Fruit fly (Drosophila melanogaster) whole organism, prepupa: ENCODE data around the gene CG7766.

Experiments used
- CG11762 ChIP-seq: fragments of 200-800 bp; sonication (Bioruptor generic); optimal IDR thresholded peaks from 3 replicates; lab custom pipeline; 2016; ENCODE audit warnings: missing biosample characterization, missing genetic modification characterization; ENCODE audit not compliant: insufficient read depth
- CG11902 ChIP-seq: fragments of 200-800 bp; sonication (Bioruptor generic); optimal IDR thresholded peaks from 3 replicates; lab custom pipeline; 2016; ENCODE audit warnings: missing biosample characterization, missing genetic modification characterization
- CG15336 ChIP-seq: fragments of 200-800 bp; sonication (Bioruptor generic); IDR thresholded peaks from 2 replicates; pipeline ENCODE4 v1.3.6; 2022; ENCODE audit warnings: missing biosample characterization, missing genetic modification characterization
- CG1621 ChIP-seq: fragments of 200-800 bp; sonication (Bioruptor generic); optimal IDR thresholded peaks from 3 replicates; lab custom pipeline; 2018; ENCODE audit warnings: missing biosample characterization, mild to moderate bottlenecking, missing genetic modification characterization
- CG16779 ChIP-seq: fragments of 200-800 bp; sonication (Bioruptor generic); optimal IDR thresholded peaks from 3 replicates; lab custom pipeline; 2017; ENCODE audit warnings: missing biosample characterization, mild to moderate bottlenecking, missing genetic modification characterization
- CG3032 ChIP-seq: fragments of 200-800 bp; optimal IDR thresholded peaks from 2 replicates; lab custom pipeline; 2019; ENCODE audit warnings: missing biosample characterization, mild to moderate bottlenecking, missing genetic modification characterization, moderate library complexity
- CG32006 ChIP-seq: fragments of 200-800 bp; sonication (Bioruptor generic); optimal IDR thresholded peaks from 3 replicates; lab custom pipeline; 2017; ENCODE audit warnings: missing biosample characterization, mild to moderate bottlenecking, missing genetic modification characterization
- CG3919 ChIP-seq: fragments of 200-800 bp; sonication (Bioruptor generic); optimal IDR thresholded peaks from 3 replicates; lab custom pipeline; 2016; ENCODE audit warnings: missing biosample characterization, missing genetic modification characterization
- CG4318 ChIP-seq: fragments of 200-800 bp; sonication (Bioruptor generic); optimal IDR thresholded peaks from 3 replicates; lab custom pipeline; 2017; ENCODE audit warnings: missing biosample characterization, mild to moderate bottlenecking, missing genetic modification characterization
- CG6163 ChIP-seq: fragments of 200-800 bp; sonication (Bioruptor generic); IDR thresholded peaks from 3 replicates; pipeline ENCODE4 v1.3.6; 2022; ENCODE audit warnings: missing biosample characterization, missing genetic modification characterization
- CG6276 ChIP-seq: fragments of 200-800 bp; sonication (Bioruptor generic); optimal IDR thresholded peaks from 2 replicates; lab custom pipeline; 2017; ENCODE audit warnings: missing biosample characterization, mild to moderate bottlenecking, missing genetic modification characterization
- CG6792 ChIP-seq: fragments of 200-800 bp; sonication (Bioruptor generic); optimal IDR thresholded peaks from 3 replicates; lab custom pipeline; 2016; ENCODE audit warnings: missing biosample characterization, missing genetic modification characterization
- CG6854 ChIP-seq: fragments of 200-800 bp; sonication (Bioruptor generic); optimal IDR thresholded peaks from 2 replicates; lab custom pipeline; 2017; ENCODE audit warnings: missing biosample characterization, mild to moderate bottlenecking, missing genetic modification characterization
- CG7368 ChIP-seq: fragments of 200-800 bp; sonication (Bioruptor generic); optimal IDR thresholded peaks from 3 replicates; lab custom pipeline; 2016; ENCODE audit warnings: missing biosample characterization, missing genetic modification characterization
- CG8119 ChIP-seq: fragments of 200-800 bp; sonication (Bioruptor generic); IDR thresholded peaks from 3 replicates; pipeline ENCODE4 v1.3.6; 2022; ENCODE audit warnings: missing biosample characterization, missing genetic modification characterization
- CG8319 ChIP-seq: fragments of 200-800 bp; sonication (Bioruptor generic); optimal IDR thresholded peaks from 3 replicates; lab custom pipeline; 2016; ENCODE audit warnings: missing biosample characterization, missing genetic modification characterization
- CG8632 ChIP-seq: fragments of 200-800 bp; sonication (Bioruptor generic); optimal IDR thresholded peaks from 3 replicates; lab custom pipeline; 2016; ENCODE audit warnings: missing biosample characterization, missing genetic modification characterization
- Eip78C ChIP-seq: fragments of 200-800 bp; sonication (Bioruptor generic); peaks from one replicate; lab custom pipeline; 2016; ENCODE audit warnings: missing biosample characterization, missing genetic modification characterization
- Eip93F ChIP-seq: fragments of 200-800 bp; sonication (Bioruptor generic); optimal IDR thresholded peaks from 2 replicates; lab custom pipeline; 2016; ENCODE audit warnings: missing biosample characterization, mild to moderate bottlenecking, missing genetic modification characterization
- Ets21C ChIP-seq: fragments of 200-800 bp; sonication (Bioruptor generic); optimal IDR thresholded peaks from 3 replicates; lab custom pipeline; 2016; ENCODE audit warnings: missing biosample characterization, missing genetic modification characterization
- Ets96B ChIP-seq: fragments of 200-800 bp; optimal IDR thresholded peaks from 2 replicates; lab custom pipeline; 2019; ENCODE audit warnings: missing biosample characterization, mild to moderate bottlenecking, missing genetic modification characterization, moderate library complexity
- Hr38 ChIP-seq: sonication (Bioruptor generic); optimal IDR thresholded peaks from 2 replicates; lab custom pipeline; 2016; ENCODE audit warnings: missing biosample characterization, missing genetic modification characterization
- Hr39 ChIP-seq: fragments of 200-800 bp; sonication (Bioruptor generic); optimal IDR thresholded peaks from 2 replicates; lab custom pipeline; 2016; ENCODE audit warnings: missing biosample characterization, missing genetic modification characterization
- OdsH ChIP-seq: fragments of 200-800 bp; sonication (Bioruptor generic); optimal IDR thresholded peaks from 3 replicates; lab custom pipeline; 2016; ENCODE audit warnings: missing biosample characterization, missing genetic modification characterization
- Smox ChIP-seq: fragments of 200-800 bp; sonication (Bioruptor generic); optimal IDR thresholded peaks from 3 replicates; lab custom pipeline; 2016; ENCODE audit warnings: missing biosample characterization, missing genetic modification characterization
- Sox102F ChIP-seq: fragments of 200-800 bp; sonication (Bioruptor generic); optimal IDR thresholded peaks from 2 replicates; lab custom pipeline; 2016; ENCODE audit warnings: missing biosample characterization, mild to moderate bottlenecking, missing genetic modification characterization
- Sox14 ChIP-seq: fragments of 200-800 bp; sonication (Bioruptor generic); optimal IDR thresholded peaks from 3 replicates; lab custom pipeline; 2016; ENCODE audit warnings: missing biosample characterization, missing genetic modification characterization
- cyc ChIP-seq: fragments of 200-800 bp; sonication (Bioruptor generic); optimal IDR thresholded peaks from 3 replicates; lab custom pipeline; 2016; ENCODE audit warnings: missing biosample characterization, missing genetic modification characterization
- dac ChIP-seq: fragments of 200-800 bp; sonication (Bioruptor generic); optimal IDR thresholded peaks from 2 replicates; lab custom pipeline; 2017; ENCODE audit warnings: missing biosample characterization, mild to moderate bottlenecking, missing genetic modification characterization
- dsx ChIP-seq: fragments of 200-800 bp; optimal IDR thresholded peaks from 3 replicates; lab custom pipeline; 2019; ENCODE audit warnings: missing biosample characterization, mild to moderate bottlenecking, missing genetic modification characterization, moderate library complexity; ENCODE audit not compliant: poor library complexity, severe bottlenecking
- fd59A ChIP-seq: fragments of 200-800 bp; sonication (Bioruptor generic); optimal IDR thresholded peaks from 2 replicates; lab custom pipeline; 2017; ENCODE audit warnings: missing biosample characterization, mild to moderate bottlenecking, missing genetic modification characterization, missing genetic modification reagents
- fd85E ChIP-seq: fragments of 200-800 bp; sonication (Bioruptor generic); optimal IDR thresholded peaks from 3 replicates; lab custom pipeline; 2016; ENCODE audit warnings: missing biosample characterization, missing genetic modification characterization
- fkh ChIP-seq: fragments of 200-800 bp; sonication (Bioruptor generic); optimal IDR thresholded peaks from 3 replicates; lab custom pipeline; 2017; ENCODE audit warnings: missing biosample characterization, mild to moderate bottlenecking, missing genetic modification characterization, moderate library complexity
- lz ChIP-seq: fragments of 200-800 bp; sonication (Bioruptor generic); optimal IDR thresholded peaks from 3 replicates; lab custom pipeline; 2016; ENCODE audit warnings: missing biosample characterization, missing genetic modification characterization
- net ChIP-seq: fragments of 200-800 bp; sonication (Bioruptor generic); optimal IDR thresholded peaks from 3 replicates; lab custom pipeline; 2016; ENCODE audit warnings: missing biosample characterization, missing genetic modification characterization
- salr ChIP-seq, 2 experiments: fragments of 200-800 bp; sonication (Bioruptor generic); optimal IDR thresholded peaks; 3 replicates each; lab custom pipeline; 2016 to 2018; ENCODE audit warnings: missing biosample characterization in 2 of 2, missing genetic modification characterization in 2 of 2, mild to moderate bottlenecking in 1 of 2
- svp ChIP-seq: fragments of 200-800 bp; sonication (Bioruptor generic); peaks from one replicate; lab custom pipeline; 2016; ENCODE audit warnings: missing biosample characterization, missing genetic modification characterization
- topi ChIP-seq: fragments of 200-800 bp; sonication (Bioruptor generic); optimal IDR thresholded peaks from 3 replicates; lab custom pipeline; 2016; ENCODE audit warnings: missing biosample characterization, missing genetic modification characterization
- vri ChIP-seq: fragments of 200-800 bp; sonication (Bioruptor generic); optimal IDR thresholded peaks from 3 replicates; lab custom pipeline; 2016; ENCODE audit warnings: missing biosample characterization, mild to moderate bottlenecking, missing genetic modification characterization

CG7766 gene

dm6 chrX:9120828-9121754, 17.6 kb upstream of the CG7766 start (continued):
- TF ChIP-seq Eip93F: no peak
- no peak for TF ChIP-seq CG1621
- TF ChIP-seq CG4318: no peak
- TF ChIP-seq fd85E (GFP tag; lab: Kevin White, UChicago): no peak
- peak; percentile 35 for TF ChIP-seq OdsH (GFP tag; lab: Kevin White, UChicago)
- no peak for TF ChIP-seq CG7368 (GFP tag; lab: Kevin White, UChicago)
- TF ChIP-seq fd59A (GFP tag; lab: Kevin White, UChicago): no peak
- peak; percentile 28 for TF ChIP-seq CG3919 (GFP tag; lab: Kevin White, UChicago)
- peak; percentile 40 for TF ChIP-seq Sox14
- peak; percentile 83 for TF ChIP-seq Eip78C
- peak; percentile 35 for TF ChIP-seq lz (GFP tag; lab: Kevin White, UChicago)
- TF ChIP-seq cyc: peak; percentile 44
- no peak for TF ChIP-seq CG16779 (tag; lab: Kevin White, UChicago)
- TF ChIP-seq CG8632 (GFP tag; lab: Kevin White, UChicago): no peak
- TF ChIP-seq vri (GFP tag; lab: Kevin White, UChicago): peak; percentile 33
- peak; percentile 55 for TF ChIP-seq Sox102F (GFP tag; lab: Kevin White, UChicago)
- TF ChIP-seq CG8319 (GFP tag; lab: Kevin White, UChicago): no peak
- TF ChIP-seq CG8119 (GFP tag; lab: Robert Waterston, UW): peak; percentile 30; the same call in 1 of the 3 replicates
- TF ChIP-seq CG6854 (GFP tag; lab: Kevin White, UChicago): no peak
- TF ChIP-seq Hr38 (GFP tag; lab: Kevin White, UChicago): no peak
- peak; percentile 26 for TF ChIP-seq fkh (GFP tag; lab: Kevin White, UChicago)

dm6 chrX:9119671-9120364, 16.3 kb upstream of the CG7766 start:
- no peak for TF ChIP-seq CG3032 (tag; lab: Kevin White, UChicago)
- peak; percentile 32 for TF ChIP-seq CG32006 (GFP tag; lab: Kevin White, UChicago)
- TF ChIP-seq CG6854 (GFP tag; lab: Kevin White, UChicago): no peak
- TF ChIP-seq svp: peak; percentile 53
- no peak for TF ChIP-seq topi (GFP tag; lab: Kevin White, UChicago)
- TF ChIP-seq CG11902 (GFP tag; lab: Kevin White, UChicago): no peak
- TF ChIP-seq CG6276 (GFP tag; lab: Kevin White, UChicago): no peak
- no peak for TF ChIP-seq CG15336 (GFP tag; lab: Robert Waterston, UW)
- no peak for TF ChIP-seq dsx (GFP tag; lab: Kevin White, UChicago)
- TF ChIP-seq net (GFP tag; lab: Kevin White, UChicago): no peak
- TF ChIP-seq dac (GFP tag; lab: Kevin White, UChicago): no peak
- no peak for TF ChIP-seq CG7368 (GFP tag; lab: Kevin White, UChicago)
- TF ChIP-seq Sox14: no peak
- TF ChIP-seq CG6792 (GFP tag; lab: Kevin White, UChicago): no peak
- TF ChIP-seq CG6163 (GFP tag; lab: Robert Waterston, UW): 0 out of 3 replicates have a peak, but pooled peaks have one; percentile 25
- no peak for TF ChIP-seq CG8319 (GFP tag; lab: Kevin White, UChicago)
- TF ChIP-seq Hr38 (GFP tag; lab: Kevin White, UChicago): no peak
- no peak for TF ChIP-seq Hr39 (GFP tag; lab: Kevin White, UChicago)
- no peak for TF ChIP-seq CG11762 (GFP tag; lab: Kevin White, UChicago)
- TF ChIP-seq Smox (GFP tag; lab: Kevin White, UChicago): no peak
- TF ChIP-seq Eip78C: peak; percentile 49
- no peak for TF ChIP-seq CG16779 (tag; lab: Kevin White, UChicago)
- TF ChIP-seq salr (GFP tag; optimal IDR thresholded peaks at IDR 0.05; lab: Kevin White, UChicago): no peak
- no peak for TF ChIP-seq Ets21C
- TF ChIP-seq CG3919 (GFP tag; lab: Kevin White, UChicago): peak; percentile 2
- no peak for TF ChIP-seq Ets96B (tag; lab: Kevin White, UChicago)
- TF ChIP-seq OdsH (GFP tag; lab: Kevin White, UChicago): no peak
